Worm (Caenorhabditis elegans) whole organism, L4/young adult: Measurements from ENCODE around the gene lgc-48.

Experiments used
- W03F9.2 ChIP-seq: fragments of 150-350 bp; optimal IDR thresholded peaks from 2 replicates; lab custom pipeline; 2014; ENCODE audit warnings: missing biosample characterization, missing genetic modification characterization
- dao-5 ChIP-seq: sonication (generic microtip); optimal IDR thresholded peaks from 2 replicates; lab custom pipeline; 2016; ENCODE audit warnings: missing genotype, missing genetic modification characterization, moderate library complexity, missing compliant biosample characterization
- him-1 ChIP-seq: sonication (generic microtip); optimal IDR thresholded peaks from 2 replicates; lab custom pipeline; 2016; ENCODE audit warnings: missing genotype, missing genetic modification reagents, missing genetic modification characterization, missing compliant biosample characterization

DNA sequence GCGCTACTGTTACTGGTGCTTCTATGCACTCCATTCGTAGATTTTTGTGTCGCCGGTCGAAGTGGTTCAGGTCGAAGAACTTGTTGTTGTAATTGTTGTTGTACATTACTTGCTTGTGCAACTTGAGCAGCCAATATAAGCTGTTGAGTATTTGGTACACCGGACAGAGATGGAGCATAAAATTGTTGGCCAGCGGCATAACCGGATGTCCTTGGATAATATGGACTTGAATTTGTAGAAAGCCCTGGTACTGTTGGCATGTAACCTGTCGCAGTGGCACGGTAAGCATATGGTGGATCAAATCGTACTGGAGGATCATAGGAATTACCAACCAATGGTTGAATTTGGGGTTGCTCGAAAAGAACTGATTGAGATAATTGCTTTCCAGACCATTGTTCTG is 48.9 kb downstream of the lgc-48 start:
- no peak for TF ChIP-seq him-1 (tag; lab: Kevin White, UChicago)
- TF ChIP-seq W03F9.2 (tag; lab: Kevin White, UChicago): no peak
- no peak for TF ChIP-seq dao-5 (tag; lab: Kevin White, UChicago)
